Worm (Caenorhabditis elegans): ENCODE data around the gene sav-1.

- TF ChIP-seq T22C8.4 (GFP tag; IDR thresholded peaks at IDR 0.05) = no peak
- TF ChIP-seq flt-1 (GFP tag; IDR thresholded peaks at IDR 0.05) = no peak
- TF ChIP-seq ref-1 (GFP tag; conservative IDR thresholded peaks at IDR 0.05) = no peak
- no peak for TF ChIP-seq ztf-23 (GFP tag; IDR thresholded peaks at IDR 0.05)
- no peak for TF ChIP-seq tab-1 (GFP tag; IDR thresholded peaks at IDR 0.05)
- no peak for TF ChIP-seq cog-1 (tag; optimal IDR thresholded peaks at IDR 0.05)
- no peak for TF ChIP-seq ztf-29 (GFP tag; IDR thresholded peaks at IDR 0.05)
- TF ChIP-seq klf-2 (GFP tag; conservative IDR thresholded peaks at IDR 0.05) = no peak
Measured at ce11 chrX:2276000-2276399, 11.0 kb downstream of the sav-1 start.

Data from whole organism, midembryonic.